Fruit fly (Drosophila melanogaster) whole organism, pupa: ENCODE data around the gene CG10171.
A peak's percentile ranks its signal among the peaks of the same experiment; 100 is the strongest.

ENCODE experiments used
- CG34367 ChIP-seq: fragments of 200-800 bp; sonication (Bioruptor generic); optimal IDR thresholded peaks from 2 replicates; lab custom pipeline; 2018; ENCODE audit warnings: missing biosample characterization, mild to moderate bottlenecking, missing genetic modification characterization
- CG9948 ChIP-seq: fragments of 200-800 bp; sonication (Bioruptor generic); optimal IDR thresholded peaks from 2 replicates; lab custom pipeline; 2018; ENCODE audit warnings: missing biosample characterization, mild to moderate bottlenecking, missing genetic modification characterization, moderate library complexity
- fd96Ca ChIP-seq: fragments of 200-800 bp; sonication (Bioruptor generic); IDR thresholded peaks from 3 replicates; pipeline ENCODE4 v1.3.6; 2022; ENCODE audit warnings: missing biosample characterization, missing genetic modification characterization

DNA sequence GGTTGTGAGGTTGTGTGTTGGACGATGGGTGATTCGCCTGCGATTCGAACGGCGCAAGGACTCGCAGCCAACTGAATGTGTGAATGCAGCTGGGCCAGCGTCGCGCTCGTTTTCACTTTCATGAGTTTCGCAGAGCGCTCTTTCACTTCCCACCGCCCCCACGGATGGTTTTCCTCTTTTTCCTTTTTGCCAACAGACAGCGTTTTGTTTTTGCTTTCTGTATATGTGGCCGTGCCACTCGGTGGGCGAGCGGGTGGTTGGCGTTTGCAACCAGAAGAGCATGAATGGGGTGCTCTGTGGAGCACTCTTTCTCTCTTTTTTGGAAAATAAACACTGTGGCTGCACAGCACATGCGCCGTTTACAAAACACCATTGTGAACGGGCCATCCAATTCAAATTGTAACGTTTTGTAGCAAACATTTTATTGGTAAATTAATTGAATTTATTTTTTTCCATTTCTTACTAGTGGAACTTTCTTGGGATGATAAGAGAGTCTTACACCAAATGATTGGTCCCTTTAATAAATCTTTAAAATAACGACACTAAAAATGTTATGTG is 47.5 kb upstream of the CG10171 start, which contains the start of gene CG10713:
- no peak for TF ChIP-seq CG9948
- TF ChIP-seq CG34367 (tag; lab: Kevin White, UChicago), result peak; percentile 35
- no peak; the same call in 1 of the 3 replicates for TF ChIP-seq fd96Ca
